Fruit fly (Drosophila melanogaster): ENCODE measurements around the gene Smyd4-2.

Gene Smyd4-2

DNA sequence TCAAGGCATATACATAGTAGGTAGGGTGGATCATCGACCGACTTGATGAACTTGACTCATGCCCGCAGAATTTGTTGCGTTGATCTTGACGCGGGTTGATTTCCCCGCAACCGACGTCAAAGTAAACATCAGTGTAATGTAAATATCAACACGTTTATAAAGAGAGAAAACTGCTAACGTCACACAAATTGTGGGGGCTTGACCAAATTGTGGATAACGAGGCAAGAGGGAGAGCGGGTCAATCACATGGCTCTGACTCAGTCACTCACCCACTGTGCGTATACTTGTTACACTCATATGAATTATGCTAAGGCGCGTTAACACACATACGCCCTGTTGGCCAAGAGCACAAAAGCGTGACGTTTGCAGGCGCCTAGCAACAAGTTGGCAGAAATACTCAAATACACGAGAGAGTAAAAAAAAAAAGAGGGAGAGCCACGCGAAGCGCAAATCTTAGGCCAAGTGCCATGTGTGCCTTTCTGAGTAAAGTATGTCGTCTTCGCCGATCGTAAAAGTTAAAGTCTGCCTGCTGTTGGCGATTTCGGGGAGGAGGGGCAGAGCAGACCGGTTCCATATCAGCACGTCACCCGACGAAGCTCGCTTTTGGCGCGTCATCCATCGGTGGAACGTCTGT lies 5.4 kb upstream of the Smyd4-2 start (continued):
- peak; percentile 95 for TF ChIP-seq CG1647 (GFP tag; optimal IDR thresholded peaks at IDR 0.05)
- peak; percentile 32 for TF ChIP-seq ind (GFP tag; optimal IDR thresholded peaks at IDR 0.05)
- peak; percentile 6 for TF ChIP-seq cg (GFP tag; optimal IDR thresholded peaks at IDR 0.05)
- TF ChIP-seq cwo (GFP tag; optimal IDR thresholded peaks at IDR 0.05), result peak; percentile 93
- peak; percentile 93 for TF ChIP-seq Fer3 (tag; optimal IDR thresholded peaks at IDR 0.05)
- peak; percentile 72 for TF ChIP-seq CG18476 (GFP tag; optimal IDR thresholded peaks at IDR 0.05)
- peak; percentile 95 for TF ChIP-seq CG13123 (GFP tag; optimal IDR thresholded peaks at IDR 0.05)
- TF ChIP-seq CG12104 (GFP tag; optimal IDR thresholded peaks at IDR 0.05), result peak; percentile 80
- TF ChIP-seq slp2 (GFP tag; optimal IDR thresholded peaks at IDR 0.05), result peak; percentile 82
- TF ChIP-seq da (GFP tag; optimal IDR thresholded peaks at IDR 0.05), result peak; percentile 71
- peak; percentile 95 for TF ChIP-seq Dbx (GFP tag; IDR thresholded peaks at IDR 0.05)
- peak; percentile 96 for TF ChIP-seq BtbVII (GFP tag; optimal IDR thresholded peaks at IDR 0.05)
- peak; percentile 79 for TF ChIP-seq bowl (GFP tag; IDR thresholded peaks at IDR 0.05)
- TF ChIP-seq CG10431 (GFP tag; optimal IDR thresholded peaks at IDR 0.05), result peak; percentile 54
- TF ChIP-seq Chrac-16 (GFP tag; optimal IDR thresholded peaks at IDR 0.05), result peak; percentile 34
- peak; percentile 99 for TF ChIP-seq Med (GFP tag)
- peak; percentile 97 for TF ChIP-seq ci (GFP tag; IDR thresholded peaks at IDR 0.05)
- TF ChIP-seq dpn (GFP tag; optimal IDR thresholded peaks at IDR 0.05), result peak; percentile 75 to 91
- peak; percentile 63 for TF ChIP-seq CG4730 (GFP tag; IDR thresholded peaks at IDR 0.05)
- peak; percentile 14 for TF ChIP-seq Usf (GFP tag; optimal IDR thresholded peaks at IDR 0.05)
- TF ChIP-seq CG6272 (GFP tag; IDR thresholded peaks at IDR 0.05), result no peak
- peak; percentile 92; the same call in 1 of the 2 replicates for TF ChIP-seq CG11085 (GFP tag; IDR thresholded peaks at IDR 0.05)
- TF ChIP-seq sqz (GFP tag; optimal IDR thresholded peaks at IDR 0.05), result peak; percentile 88
- peak; percentile 48 to 78 for TF ChIP-seq insv (GFP tag; optimal IDR thresholded peaks at IDR 0.05)
- TF ChIP-seq Nf-YA (GFP tag; IDR thresholded peaks at IDR 0.05), result peak; percentile 96
- TF ChIP-seq CG33213 (GFP tag; optimal IDR thresholded peaks at IDR 0.05), result peak; percentile 94
- peak; percentile 89 for TF ChIP-seq tx (GFP tag; optimal IDR thresholded peaks at IDR 0.05)
- no peak for TF ChIP-seq HLHmδ (GFP tag; optimal IDR thresholded peaks at IDR 0.05)
- peak; percentile 72 for TF ChIP-seq CG1603 (tag; optimal IDR thresholded peaks at IDR 0.05)
- peak; percentile 97 for TF ChIP-seq CG18599 (GFP tag; optimal IDR thresholded peaks at IDR 0.05)
- TF ChIP-seq Lpt (GFP tag; optimal IDR thresholded peaks at IDR 0.05), result no peak
- peak; percentile 80 for TF ChIP-seq Mad (GFP tag; optimal IDR thresholded peaks at IDR 0.05)
- TF ChIP-seq Atf3 (GFP tag; optimal IDR thresholded peaks at IDR 0.05), result peak; percentile 77
- TF ChIP-seq C15 (GFP tag; IDR thresholded peaks at IDR 0.05), result peak; percentile 77; the same call in 1 of the 3 replicates
- peak; percentile 79 for TF ChIP-seq salm (tag; optimal IDR thresholded peaks at IDR 0.05)
- TF ChIP-seq unc-4 (GFP tag; IDR thresholded peaks at IDR 0.05; ENCODE audit: partially characterized antibody), result peak; percentile 41; the same call in 1 of the 2 replicates
- peak; percentile 91 for TF ChIP-seq oc (tag; optimal IDR thresholded peaks at IDR 0.05)
- peak; percentile 18; the same call in 2 of the 3 replicates for TF ChIP-seq CG34224 (GFP tag; IDR thresholded peaks at IDR 0.05; ENCODE audit: partially characterized antibody)
- TF ChIP-seq D (optimal IDR thresholded peaks at IDR 0.05), result no peak
- TF ChIP-seq D (GFP tag; optimal IDR thresholded peaks at IDR 0.05), result peak; percentile 46
- peak; percentile 79 for TF ChIP-seq HLH54F (GFP tag; optimal IDR thresholded peaks at IDR 0.05)
- peak; percentile 39 for TF ChIP-seq az2 (GFP tag; optimal IDR thresholded peaks at IDR 0.05)
- TF ChIP-seq Rfx (GFP tag; IDR thresholded peaks at IDR 0.05), result peak; percentile 92
- TF ChIP-seq CG10959 (GFP tag; IDR thresholded peaks at IDR 0.05), result peak; percentile 53; the same call in 1 of the 2 replicates
- TF ChIP-seq jumu (GFP tag; optimal IDR thresholded peaks at IDR 0.05), result peak; percentile 81
- peak; percentile 92 for TF ChIP-seq bab2 (GFP tag; optimal IDR thresholded peaks at IDR 0.05)
- TF ChIP-seq CG5180 (GFP tag; optimal IDR thresholded peaks at IDR 0.05), result peak; percentile 87
- TF ChIP-seq D19B (GFP tag; optimal IDR thresholded peaks at IDR 0.05), result peak; percentile 81
- TF ChIP-seq Side (GFP tag; optimal IDR thresholded peaks at IDR 0.05), result peak; percentile 95
- TF ChIP-seq trem (tag; optimal IDR thresholded peaks at IDR 0.05), result peak; percentile 9
